Fruit fly (Drosophila melanogaster) whole organism, embryonic: Measurements from ENCODE around the gene CG14820.

ENCODE experiments used
- Adf1 ChIP-seq: fragments of 200-800 bp; sonication (Bioruptor generic); IDR thresholded peaks from 2 replicates; pipeline ENCODE4 v1.3.6; 2022; ENCODE audit warnings: missing biosample characterization, missing genetic modification characterization
- BtbVII ChIP-seq: fragments of 200-800 bp; sonication (Bioruptor generic); optimal IDR thresholded peaks from 3 replicates; lab custom pipeline; 2017; ENCODE audit warnings: missing biosample characterization, mild to moderate bottlenecking, missing genetic modification characterization
- CG1024 ChIP-seq: fragments of 200-800 bp; sonication (Bioruptor generic); IDR thresholded peaks from 2 replicates; pipeline ENCODE4 v1.3.6; 2022; ENCODE audit warnings: missing biosample characterization, missing genetic modification characterization
- CG10431 ChIP-seq: fragments of 200-800 bp; sonication (Bioruptor generic); optimal IDR thresholded peaks from 3 replicates; lab custom pipeline; 2018; ENCODE audit warnings: missing biosample characterization, mild to moderate bottlenecking, missing genetic modification characterization
- CG10543 ChIP-seq: fragments of 200-800 bp; sonication (Bioruptor generic); optimal IDR thresholded peaks from 3 replicates; lab custom pipeline; 2017; ENCODE audit warnings: missing biosample characterization, mild to moderate bottlenecking, missing genetic modification characterization, moderate library complexity
- CG11398 ChIP-seq: fragments of 200-800 bp; sonication (Bioruptor generic); optimal IDR thresholded peaks from 2 replicates; lab custom pipeline; 2016; ENCODE audit warnings: missing biosample characterization, missing genetic modification characterization
- CG12391 ChIP-seq: fragments of 200-800 bp; sonication (Bioruptor generic); optimal IDR thresholded peaks from 3 replicates; lab custom pipeline; 2018; ENCODE audit warnings: missing biosample characterization, mild to moderate bottlenecking, missing genetic modification characterization, moderate library complexity
- CG12744 ChIP-seq: fragments of 200-800 bp; sonication (Bioruptor generic); optimal IDR thresholded peaks from 2 replicates; lab custom pipeline; 2016; ENCODE audit warnings: missing biosample characterization, missing genetic modification characterization
- CG14014 ChIP-seq: fragments of 200-800 bp; sonication (Bioruptor generic); IDR thresholded peaks from 2 replicates; pipeline ENCODE4 v1.3.6; 2022; ENCODE audit warnings: missing biosample characterization, missing genetic modification characterization
- CG15479 ChIP-seq: fragments of 200-800 bp; sonication (Bioruptor generic); optimal IDR thresholded peaks from 3 replicates; lab custom pipeline; 2019; ENCODE audit warnings: missing biosample characterization, mild to moderate bottlenecking, missing genetic modification characterization, moderate library complexity
- CG1647 ChIP-seq: fragments of 200-800 bp; sonication (Bioruptor generic); optimal IDR thresholded peaks from 3 replicates; lab custom pipeline; 2016; ENCODE audit warnings: missing biosample characterization, missing genetic modification characterization
- CG1832 ChIP-seq: fragments of 200-800 bp; sonication (Bioruptor generic); optimal IDR thresholded peaks from 2 replicates; lab custom pipeline; 2017; ENCODE audit warnings: missing biosample characterization, mild to moderate bottlenecking, missing genetic modification characterization, inconsistent platforms
- CG2712 ChIP-seq: fragments of 200-800 bp; optimal IDR thresholded peaks from 3 replicates; lab custom pipeline; 2019; ENCODE audit warnings: missing biosample characterization, mild to moderate bottlenecking, missing genetic modification characterization, moderate library complexity
- CG3838 ChIP-seq: fragments of 200-800 bp; sonication (Bioruptor generic); optimal IDR thresholded peaks from 3 replicates; lab custom pipeline; 2016; ENCODE audit warnings: missing biosample characterization, missing genetic modification characterization
- CG43689 ChIP-seq: fragments of 200-800 bp; sonication (Bioruptor generic); IDR thresholded peaks from 2 replicates; pipeline ENCODE4 v1.3.6; 2022; ENCODE audit warnings: missing biosample characterization, missing genetic modification characterization
- CG7786 ChIP-seq: fragments of 200-800 bp; sonication (Bioruptor generic); optimal IDR thresholded peaks from 2 replicates; lab custom pipeline; 2016; ENCODE audit warnings: missing biosample characterization, missing genetic modification characterization
- CG7839 ChIP-seq: fragments of 200-800 bp; sonication (Bioruptor generic); optimal IDR thresholded peaks from 3 replicates; lab custom pipeline; 2018; ENCODE audit warnings: missing biosample characterization, mild to moderate bottlenecking, missing genetic modification characterization, moderate library complexity
- CG8388 ChIP-seq: fragments of 200-800 bp; sonication (Bioruptor generic); optimal IDR thresholded peaks from 2 replicates; lab custom pipeline; 2019; ENCODE audit warnings: missing biosample characterization, mild to moderate bottlenecking, missing genetic modification characterization, moderate library complexity
- CG8944 ChIP-seq: fragments of 200-800 bp; sonication (Bioruptor generic); optimal IDR thresholded peaks from 3 replicates; lab custom pipeline; 2016; ENCODE audit warnings: missing biosample characterization, missing genetic modification characterization
- CG9817 ChIP-seq: fragments of 200-800 bp; sonication (Bioruptor generic); optimal IDR thresholded peaks from 2 replicates; lab custom pipeline; 2018; ENCODE audit warnings: missing biosample characterization, mild to moderate bottlenecking, missing genetic modification characterization, moderate library complexity
- Dref ChIP-seq: fragments of 200-800 bp; sonication (Bioruptor generic); IDR thresholded peaks from 2 replicates; pipeline ENCODE4 v1.3.6; 2022; ENCODE audit warnings: missing biosample characterization, missing genetic modification characterization
- Drgx ChIP-seq: fragments of 200-800 bp; sonication (Bioruptor generic); IDR thresholded peaks from 2 replicates; pipeline ENCODE4 v1.3.6; 2022; ENCODE audit warnings: missing biosample characterization, missing genetic modification characterization
- Ets65A ChIP-seq: fragments of 200-800 bp; sonication (Bioruptor generic); peaks from one replicate; lab custom pipeline; 2016; ENCODE audit warnings: missing biosample characterization, missing genetic modification characterization
- Fer1 ChIP-seq: fragments of 200-800 bp; sonication (Bioruptor generic); optimal IDR thresholded peaks from 2 replicates; lab custom pipeline; 2017; ENCODE audit warnings: missing biosample characterization, mild to moderate bottlenecking, missing genetic modification characterization
- Fer2 ChIP-seq: fragments of 200-800 bp; sonication (Bioruptor generic); optimal IDR thresholded peaks from 2 replicates; lab custom pipeline; 2018; ENCODE audit warnings: missing biosample characterization, mild to moderate bottlenecking, missing genetic modification characterization, moderate library complexity
- Hey ChIP-seq: fragments of 200-800 bp; sonication (Bioruptor generic); optimal IDR thresholded peaks from 3 replicates; lab custom pipeline; 2018; ENCODE audit warnings: missing biosample characterization, mild to moderate bottlenecking, missing genetic modification characterization
- Hmr ChIP-seq: fragments of 200-800 bp; sonication (Bioruptor generic); optimal IDR thresholded peaks from 3 replicates; lab custom pipeline; 2017; ENCODE audit warnings: mild to moderate bottlenecking, missing biosample characterization, missing genetic modification reagents, missing genetic modification characterization
- Hr51 ChIP-seq, 2 experiments: fragments of 200-800 bp; sonication (Bioruptor generic); optimal IDR thresholded peaks; 2 replicates in 1 of 2; 3 replicates in 1 of 2; lab custom pipeline; 2016 to 2018; ENCODE audit warnings: missing biosample characterization in 2 of 2, missing genetic modification characterization in 2 of 2, mild to moderate bottlenecking in 1 of 2, moderate library complexity in 1 of 2
- Six4 ChIP-seq: fragments of 200-800 bp; sonication (Bioruptor generic); optimal IDR thresholded peaks from 2 replicates; lab custom pipeline; 2016; ENCODE audit warnings: missing biosample characterization, missing genetic modification characterization
- Sox102F ChIP-seq: fragments of 200-800 bp; sonication (Bioruptor generic); optimal IDR thresholded peaks from 2 replicates; lab custom pipeline; 2018; ENCODE audit warnings: missing biosample characterization, mild to moderate bottlenecking, missing genetic modification characterization, moderate library complexity
- TFAM ChIP-seq: fragments of 200-800 bp; sonication (Bioruptor generic); optimal IDR thresholded peaks from 2 replicates; lab custom pipeline; 2017; ENCODE audit warnings: missing biosample characterization, missing genetic modification characterization, inconsistent platforms
- Tbp ChIP-seq: fragments of >200 bp; optimal IDR thresholded peaks from 2 replicates; lab custom pipeline; 2018; ENCODE audit warnings: missing biosample characterization, missing genetic modification characterization
- Xbp1 ChIP-seq: fragments of 200-800 bp; sonication (Bioruptor generic); optimal IDR thresholded peaks from 3 replicates; lab custom pipeline; 2016; ENCODE audit warnings: missing biosample characterization, mild to moderate bottlenecking, missing genetic modification characterization
- ac ChIP-seq: fragments of 200-800 bp; sonication (Bioruptor generic); optimal IDR thresholded peaks from 3 replicates; lab custom pipeline; 2017; ENCODE audit warnings: missing biosample characterization, mild to moderate bottlenecking, missing genetic modification characterization
- bab2 ChIP-seq: fragments of 200-800 bp; sonication (Bioruptor generic); optimal IDR thresholded peaks from 2 replicates; lab custom pipeline; 2016; ENCODE audit warnings: missing biosample characterization, missing genetic modification characterization
- bowl ChIP-seq: fragments of 200-800 bp; sonication (Bioruptor generic); IDR thresholded peaks from 2 replicates; pipeline ENCODE4 v1.3.6; 2022; ENCODE audit warnings: missing biosample characterization, missing genetic modification characterization
- cad ChIP-seq: fragments of >200 bp; optimal IDR thresholded peaks from 2 replicates; lab custom pipeline; 2017; ENCODE audit warnings: missing biosample characterization, missing genetic modification characterization
- dimm ChIP-seq: fragments of 200-800 bp; sonication (Bioruptor generic); IDR thresholded peaks from 2 replicates; pipeline ENCODE4 v1.3.6; 2022; ENCODE audit warnings: missing biosample characterization, missing genetic modification characterization
- eve ChIP-seq, 2 experiments: fragments of >200 bp; optimal IDR thresholded peaks; 2 replicates each; lab custom pipeline; 2017; ENCODE audit warnings: missing biosample characterization in 2 of 2, missing genetic modification characterization in 2 of 2
- fd96Cb ChIP-seq: fragments of 200-800 bp; sonication (Bioruptor generic); optimal IDR thresholded peaks from 2 replicates; lab custom pipeline; 2018; ENCODE audit warnings: missing biosample characterization, mild to moderate bottlenecking, missing genetic modification characterization, moderate library complexity
- gfzf ChIP-seq: fragments of 200-800 bp; sonication (Bioruptor generic); optimal IDR thresholded peaks from 2 replicates; lab custom pipeline; 2016; ENCODE audit warnings: missing biosample characterization, mild to moderate bottlenecking, missing genetic modification characterization, moderate library complexity
- ind ChIP-seq: fragments of 200-800 bp; sonication (Bioruptor generic); optimal IDR thresholded peaks from 3 replicates; lab custom pipeline; 2016; ENCODE audit warnings: missing biosample characterization, missing genetic modification characterization
- lilli ChIP-seq: fragments of 200-800 bp; sonication (Bioruptor generic); optimal IDR thresholded peaks from 3 replicates; lab custom pipeline; 2016; ENCODE audit warnings: missing biosample characterization, missing genetic modification characterization
- lmd ChIP-seq: fragments of 200-800 bp; sonication (Bioruptor generic); IDR thresholded peaks from 2 replicates; pipeline ENCODE4 v1.3.6; 2022; ENCODE audit warnings: missing biosample characterization, missing genetic modification characterization
- lov ChIP-seq, 2 experiments: fragments of 200-800 bp in 1 of 2; fragments of >200 bp in 1 of 2; sonication (Bioruptor generic) in 1 of 2; IDR thresholded peaks in 1 of 2; optimal IDR thresholded peaks in 1 of 2; 2 replicates in 1 of 2; 3 replicates in 1 of 2; pipeline versions ENCODE4 v1.3.6 to Lab custom; 2017 to 2022; ENCODE audit warnings: missing biosample characterization in 1 of 2, missing genetic modification characterization in 1 of 2
- peb ChIP-seq: fragments of 200-800 bp; sonication (Bioruptor generic); IDR thresholded peaks from 2 replicates; pipeline ENCODE4 v1.3.6; 2022; ENCODE audit warnings: missing biosample characterization, missing genetic modification characterization
- pzg ChIP-seq: fragments of 200-800 bp; sonication (Bioruptor generic); optimal IDR thresholded peaks from 3 replicates; lab custom pipeline; 2018; ENCODE audit warnings: missing biosample characterization, mild to moderate bottlenecking, missing genetic modification characterization, moderate library complexity
- sens ChIP-seq: fragments of 200-800 bp; sonication (Bioruptor generic); peaks from one replicate; lab custom pipeline; 2016; ENCODE audit warnings: missing biosample characterization, missing genetic modification characterization
- tap ChIP-seq: fragments of 200-800 bp; optimal IDR thresholded peaks from 3 replicates; lab custom pipeline; 2019; ENCODE audit warnings: missing biosample characterization, mild to moderate bottlenecking, missing genetic modification characterization, moderate library complexity
- usp ChIP-seq: fragments of >200 bp; optimal IDR thresholded peaks from 2 replicates; lab custom pipeline; 2017; ENCODE audit warnings: missing biosample characterization, missing genetic modification characterization

The CG14820 gene

dm6 chr3L:6978030-6978683, 45.4 kb downstream of the CG14820 start:
- TF ChIP-seq TFAM (no peak), Dref (GFP tag; lab: Robert Waterston, UW) (no peak), CG1647 (GFP tag; lab: Kevin White, UChicago) (no peak), pzg (GFP tag; lab: Kevin White, UChicago) (no peak), Drgx (peak; percentile 68), CG14014 (no peak), sens (GFP tag; lab: Kevin White, UChicago) (peak; percentile 92), fd96Cb (tag; lab: Kevin White, UChicago) (peak; percentile 18), CG1024 (GFP tag; lab: Robert Waterston, UW) (no peak), lmd (GFP tag; lab: Robert Waterston, UW) (peak; percentile 34; the same call in 1 of the 2 replicates), peb (GFP tag; lab: Robert Waterston, UW) (0 out of 2 replicates have a peak, but pooled peaks have one; percentile 10), Hmr (GFP tag; lab: Kevin White, UChicago) (no peak), bowl (no peak), Sox102F (GFP tag; lab: Kevin White, UChicago) (peak; percentile 52), CG10543 (GFP tag; lab: Kevin White, UChicago) (no peak), Fer2 (tag; lab: Kevin White, UChicago) (no peak), gfzf (GFP tag; lab: Kevin White, UChicago) (no peak), CG11398 (no peak), Six4 (GFP tag; lab: Kevin White, UChicago) (no peak), CG9817 (tag; lab: Kevin White, UChicago) (no peak), CG12744 (GFP tag; lab: Kevin White, UChicago) (no peak), Hr51 (GFP tag; optimal IDR thresholded peaks at IDR 0.05; lab: Kevin White, UChicago) (peak in 1 of 2 experiments; percentile 20), CG15479 (GFP tag; lab: Kevin White, UChicago) (no peak), dimm (no peak), Ets65A (GFP tag; lab: Kevin White, UChicago) (peak; percentile 78), eve (GFP tag; optimal IDR thresholded peaks at IDR 0.05; lab: Kevin White, UChicago) (peak in 1 of 2 experiments; percentile 78), ac (GFP tag; lab: Kevin White, UChicago) (no peak), CG12391 (tag; lab: Kevin White, UChicago) (peak; percentile 16), CG7839 (peak; percentile 26), Adf1 (GFP tag; lab: Robert Waterston, UW) (no peak), CG1832 (GFP tag; lab: Kevin White, UChicago) (no peak), Fer1 (no peak), Tbp (GFP tag; lab: Kevin White, UChicago) (no peak), lov (optimal IDR thresholded peaks at IDR 0.05; lab: Kevin White, UChicago) (no peak), lov (GFP tag; IDR thresholded peaks at IDR 0.05; lab: Robert Waterston, UW) (no peak), CG3838 (GFP tag; lab: Kevin White, UChicago) (no peak), bab2 (no peak), Xbp1 (peak; percentile 12), ind (GFP tag; lab: Kevin White, UChicago) (no peak), CG8388 (GFP tag; lab: Kevin White, UChicago) (no peak), tap (tag; lab: Kevin White, UChicago) (no peak), lilli (GFP tag; lab: Kevin White, UChicago) (peak; percentile 16), CG43689 (no peak), cad (GFP tag; lab: Kevin White, UChicago) (no peak), Hey (tag; lab: Kevin White, UChicago) (no peak), CG10431 (GFP tag; lab: Kevin White, UChicago) (no peak), CG8944 (GFP tag; lab: Kevin White, UChicago) (no peak), BtbVII (no peak), CG2712 (tag; lab: Kevin White, UChicago) (peak; percentile 28), CG7786 (no peak), usp (GFP tag; lab: Kevin White, UChicago) (no peak)
